Fruit fly (Drosophila melanogaster): ENCODE measurements around the gene CG33635.

DNA sequence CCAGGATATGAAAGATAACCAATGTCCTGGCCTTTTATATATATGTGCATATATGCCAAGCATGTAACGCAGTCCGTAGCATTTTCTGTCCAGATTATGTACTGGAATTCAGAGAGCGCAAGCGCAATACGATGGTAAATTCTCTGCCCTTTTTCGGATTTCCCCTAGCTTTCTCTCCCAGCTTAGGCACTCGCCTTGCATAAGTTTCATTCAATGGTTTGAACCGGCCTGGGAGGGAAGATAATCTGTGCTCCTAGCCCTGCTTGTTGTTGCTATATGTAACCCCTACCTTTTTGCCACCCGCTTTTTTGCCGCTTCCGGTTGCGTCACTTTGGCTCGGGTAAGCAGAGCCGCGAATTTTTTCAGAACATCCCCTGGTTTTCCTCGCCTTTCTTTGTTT lies 20.7 kb upstream of the CG33635 start:
- TF ChIP-seq Pif1B (GFP tag; optimal IDR thresholded peaks at IDR 0.05) (no peak), CG17806 (tag; optimal IDR thresholded peaks at IDR 0.05) (no peak), CG10348 (GFP tag; IDR thresholded peaks at IDR 0.05) (no peak), CG8159 (tag; optimal IDR thresholded peaks at IDR 0.05) (no peak), EcR (GFP tag; optimal IDR thresholded peaks at IDR 0.05) (no peak), fd96Ca (GFP tag; IDR thresholded peaks at IDR 0.05) (no peak)
